Fruit fly (Drosophila melanogaster) whole organism, embryonic: Measurements from ENCODE around the gene Sfp35C.

Experiments
- Ada2b ChIP-seq: fragments of 200-800 bp; sonication (Bioruptor generic); IDR thresholded peaks from 2 replicates; pipeline ENCODE4 v1.3.6; 2022; ENCODE audit warnings: missing biosample characterization, missing genetic modification characterization
- Bgb ChIP-seq: fragments of 200-800 bp; sonication (Bioruptor generic); IDR thresholded peaks from 2 replicates; pipeline ENCODE4 v1.3.6; 2022; ENCODE audit warnings: missing biosample characterization, missing genetic modification characterization; ENCODE audit not compliant: partially characterized antibody
- CG11398 ChIP-seq: fragments of 200-800 bp; sonication (Bioruptor generic); optimal IDR thresholded peaks from 2 replicates; lab custom pipeline; 2016; ENCODE audit warnings: missing biosample characterization, missing genetic modification characterization
- CG14965 ChIP-seq: fragments of 200-800 bp; sonication (Bioruptor generic); optimal IDR thresholded peaks from 2 replicates; lab custom pipeline; 2016; ENCODE audit warnings: missing biosample characterization, missing genetic modification characterization, borderline replicate concordance
- CG16815 ChIP-seq: fragments of 200-800 bp; sonication (Bioruptor generic); optimal IDR thresholded peaks from 3 replicates; lab custom pipeline; 2017; ENCODE audit warnings: missing biosample characterization, mild to moderate bottlenecking, missing genetic modification characterization
- CG2120 ChIP-seq: fragments of 200-800 bp; sonication (Bioruptor generic); optimal IDR thresholded peaks from 3 replicates; lab custom pipeline; 2016; ENCODE audit warnings: missing biosample characterization, missing genetic modification characterization
- CG33557 ChIP-seq: fragments of 200-800 bp; sonication (Bioruptor generic); optimal IDR thresholded peaks from 2 replicates; lab custom pipeline; 2019; ENCODE audit warnings: missing biosample characterization, mild to moderate bottlenecking, missing genetic modification characterization, moderate library complexity
- CG6272 ChIP-seq: fragments of 200-800 bp; sonication (Bioruptor generic); IDR thresholded peaks from 2 replicates; pipeline ENCODE4 v1.3.6; 2022; ENCODE audit warnings: missing biosample characterization, missing genetic modification characterization
- CG8290 ChIP-seq, 3 experiments: fragments of 200-800 bp; sonication (Bioruptor generic); optimal IDR thresholded peaks; 2 replicates each; lab custom pipeline; 2016 to 2019; ENCODE audit warnings: missing biosample characterization in 3 of 3, missing genetic modification characterization in 3 of 3, mild to moderate bottlenecking in 2 of 3, moderate library complexity in 1 of 3
- CG8359 ChIP-seq: fragments of 200-800 bp; sonication (Bioruptor generic); optimal IDR thresholded peaks from 2 replicates; lab custom pipeline; 2017; ENCODE audit warnings: missing biosample characterization, mild to moderate bottlenecking, missing genetic modification characterization, borderline replicate concordance
- CG9609 ChIP-seq: fragments of 200-800 bp; sonication (Bioruptor generic); optimal IDR thresholded peaks from 3 replicates; lab custom pipeline; 2016; ENCODE audit warnings: missing biosample characterization, missing genetic modification characterization
- CTCF ChIP-seq: fragments of 200-800 bp; sonication (Bioruptor generic); optimal IDR thresholded peaks from 2 replicates; lab custom pipeline; 2017; ENCODE audit warnings: missing biosample characterization, mild to moderate bottlenecking, missing genetic modification characterization, moderate library complexity
- Dll ChIP-seq: fragments of 200-800 bp; sonication (Bioruptor generic); IDR thresholded peaks from 4 replicates; pipeline ENCODE4 v1.3.6; 2022; ENCODE audit warnings: missing biosample characterization, missing genetic modification characterization; ENCODE audit not compliant: partially characterized antibody
- Doc2 ChIP-seq: fragments of 200-800 bp; sonication (Bioruptor generic); IDR thresholded peaks from 2 replicates; pipeline ENCODE4 v1.3.6; 2022; ENCODE audit warnings: missing biosample characterization, missing genetic modification characterization
- Doc3 ChIP-seq: fragments of 200-800 bp; sonication (Bioruptor generic); IDR thresholded peaks from 3 replicates; pipeline ENCODE4 v1.3.6; 2022; ENCODE audit warnings: missing biosample characterization, missing genetic modification characterization; ENCODE audit not compliant: partially characterized antibody
- Ets65A ChIP-seq: fragments of 200-800 bp; sonication (Bioruptor generic); peaks from one replicate; lab custom pipeline; 2016; ENCODE audit warnings: missing biosample characterization, missing genetic modification characterization
- Ets97D ChIP-seq: fragments of 200-800 bp; sonication (Bioruptor generic); optimal IDR thresholded peaks from 3 replicates; lab custom pipeline; 2016; ENCODE audit warnings: missing biosample characterization, missing genetic modification characterization
- HLHmδ ChIP-seq: fragments of 200-800 bp; sonication (Bioruptor generic); optimal IDR thresholded peaks from 2 replicates; lab custom pipeline; 2018; ENCODE audit warnings: missing biosample characterization, mild to moderate bottlenecking, missing genetic modification characterization, moderate library complexity
- MESR4 ChIP-seq: fragments of 200-800 bp; sonication (Bioruptor generic); optimal IDR thresholded peaks from 2 replicates; lab custom pipeline; 2018; ENCODE audit warnings: missing biosample characterization, mild to moderate bottlenecking, missing genetic modification characterization, moderate library complexity
- MTF-1 ChIP-seq: fragments of 200-800 bp; sonication (Bioruptor generic); optimal IDR thresholded peaks from 2 replicates; lab custom pipeline; 2018; ENCODE audit warnings: missing biosample characterization, mild to moderate bottlenecking, missing genetic modification characterization, borderline replicate concordance
- Med ChIP-seq: fragments of 200-800 bp; sonication (Bioruptor generic); peaks from one replicate; lab custom pipeline; 2016; ENCODE audit warnings: missing biosample characterization, missing genetic modification characterization, mild to moderate bottlenecking, inconsistent platforms, moderate library complexity
- Scr ChIP-seq: fragments of 200-800 bp; sonication (Bioruptor generic); IDR thresholded peaks from 2 replicates; pipeline ENCODE4 v1.3.6; 2022; ENCODE audit warnings: missing biosample characterization, missing genetic modification characterization; ENCODE audit not compliant: partially characterized antibody
- amos ChIP-seq: fragments of 200-800 bp; sonication (Bioruptor generic); IDR thresholded peaks from 2 replicates; pipeline ENCODE4 v1.3.6; 2022; ENCODE audit warnings: missing biosample characterization, missing genetic modification characterization; ENCODE audit not compliant: partially characterized antibody
- ara ChIP-seq: fragments of 200-800 bp; sonication (Bioruptor generic); IDR thresholded peaks from 2 replicates; pipeline ENCODE4 v1.3.6; 2022; ENCODE audit warnings: missing biosample characterization, missing genetic modification characterization
- ase ChIP-seq: fragments of 200-800 bp; sonication (Bioruptor generic); IDR thresholded peaks from 3 replicates; pipeline ENCODE4 v1.3.6; 2022; ENCODE audit warnings: missing biosample characterization, missing genetic modification characterization
- bcd ChIP-seq: fragments of 200-800 bp; sonication (Bioruptor generic); optimal IDR thresholded peaks from 2 replicates; lab custom pipeline; 2017; ENCODE audit warnings: missing biosample characterization, mild to moderate bottlenecking, missing genetic modification characterization
- cas ChIP-seq: fragments of 200-800 bp; sonication (Bioruptor generic); IDR thresholded peaks from 2 replicates; pipeline ENCODE4 v1.3.6; 2022; ENCODE audit warnings: missing biosample characterization, missing genetic modification characterization
- chinmo ChIP-seq: fragments of 200-800 bp; sonication (Bioruptor generic); IDR thresholded peaks from 4 replicates; pipeline ENCODE4 v1.3.6; 2022; ENCODE audit warnings: missing biosample characterization, missing genetic modification characterization; ENCODE audit not compliant: partially characterized antibody
- ci ChIP-seq: fragments of 200-800 bp; sonication (Bioruptor generic); IDR thresholded peaks from 3 replicates; pipeline ENCODE4 v1.3.6; 2022; ENCODE audit warnings: missing biosample characterization, missing genetic modification characterization
- dmrt11E ChIP-seq: fragments of 200-800 bp; sonication (Bioruptor generic); optimal IDR thresholded peaks from 3 replicates; lab custom pipeline; 2018; ENCODE audit warnings: missing biosample characterization, mild to moderate bottlenecking, missing genetic modification characterization, moderate library complexity
- inv ChIP-seq: fragments of 200-800 bp; sonication (Bioruptor generic); IDR thresholded peaks from 2 replicates; pipeline ENCODE4 v1.3.6; 2022; ENCODE audit warnings: missing biosample characterization, missing genetic modification characterization; ENCODE audit not compliant: partially characterized antibody
- ken ChIP-seq: fragments of 200-800 bp; sonication (Bioruptor generic); IDR thresholded peaks from 3 replicates; pipeline ENCODE4 v1.3.6; 2022; ENCODE audit warnings: missing biosample characterization, missing genetic modification characterization
- mirr ChIP-seq: fragments of 200-800 bp; sonication (Bioruptor generic); optimal IDR thresholded peaks from 3 replicates; lab custom pipeline; 2018; ENCODE audit warnings: missing biosample characterization, mild to moderate bottlenecking, missing genetic modification characterization
- mld ChIP-seq: fragments of 200-800 bp; sonication (Bioruptor generic); IDR thresholded peaks from 3 replicates; pipeline ENCODE4 v1.3.6; 2022; ENCODE audit warnings: missing biosample characterization, missing genetic modification characterization; ENCODE audit not compliant: partially characterized antibody
- onecut ChIP-seq: fragments of 200-800 bp; sonication (Bioruptor generic); IDR thresholded peaks from 2 replicates; pipeline ENCODE4 v1.3.6; 2022; ENCODE audit warnings: missing biosample characterization, missing genetic modification characterization
- p53 ChIP-seq: fragments of 200-800 bp; sonication (Bioruptor generic); optimal IDR thresholded peaks from 2 replicates; lab custom pipeline; 2016; ENCODE audit warnings: missing biosample characterization, missing genetic modification characterization
- pb ChIP-seq: fragments of 200-800 bp; sonication (Bioruptor generic); optimal IDR thresholded peaks from 3 replicates; lab custom pipeline; 2016; ENCODE audit warnings: missing biosample characterization, missing genetic modification characterization
- peb ChIP-seq: fragments of 200-800 bp; sonication (Bioruptor generic); IDR thresholded peaks from 2 replicates; pipeline ENCODE4 v1.3.6; 2022; ENCODE audit warnings: missing biosample characterization, missing genetic modification characterization
- psq ChIP-seq: fragments of 200-800 bp; sonication (Bioruptor generic); optimal IDR thresholded peaks from 2 replicates; lab custom pipeline; 2017; ENCODE audit warnings: missing biosample characterization, missing genetic modification characterization
- ranshi ChIP-seq: fragments of 200-800 bp; sonication (Bioruptor generic); IDR thresholded peaks from 2 replicates; pipeline ENCODE4 v1.3.6; 2022; ENCODE audit warnings: missing biosample characterization, missing genetic modification characterization
- sens ChIP-seq: fragments of 200-800 bp; sonication (Bioruptor generic); peaks from one replicate; lab custom pipeline; 2016; ENCODE audit warnings: missing biosample characterization, missing genetic modification characterization
- shn ChIP-seq: fragments of 200-800 bp; sonication (Bioruptor generic); optimal IDR thresholded peaks from 3 replicates; lab custom pipeline; 2016; ENCODE audit warnings: missing biosample characterization, missing genetic modification characterization
- sqz ChIP-seq: fragments of 200-800 bp; sonication (Bioruptor generic); optimal IDR thresholded peaks from 3 replicates; lab custom pipeline; 2018; ENCODE audit warnings: missing biosample characterization, mild to moderate bottlenecking, missing genetic modification characterization
- trem ChIP-seq: fragments of 200-800 bp; optimal IDR thresholded peaks from 3 replicates; lab custom pipeline; 2019; ENCODE audit warnings: missing biosample characterization, mild to moderate bottlenecking, missing genetic modification characterization, moderate library complexity
- ttk ChIP-seq: fragments of 200-800 bp; sonication (Bioruptor generic); IDR thresholded peaks from 2 replicates; pipeline ENCODE4 v2.1.2; 2022; ENCODE audit warnings: missing biosample characterization, missing genetic modification characterization
- wdn ChIP-seq: fragments of 200-800 bp; sonication (Bioruptor generic); IDR thresholded peaks from 2 replicates; pipeline ENCODE4 v1.3.6; 2022; ENCODE audit warnings: missing biosample characterization, missing genetic modification characterization
- zen2 ChIP-seq: fragments of 200-800 bp; sonication (Bioruptor generic); IDR thresholded peaks from 3 replicates; pipeline ENCODE4 v1.3.6; 2022; ENCODE audit warnings: missing biosample characterization, missing genetic modification characterization; ENCODE audit not compliant: partially characterized antibody

The Sfp35C gene

dm6 chr2L:15249006-15249513, 47.2 kb upstream of the Sfp35C start:
- TF ChIP-seq ken (GFP tag; lab: Robert Waterston, UW) (no peak), ranshi (0 out of 2 replicates have a peak, but pooled peaks have one; percentile 0), ci (GFP tag; lab: Robert Waterston, UW) (no peak; the same call in 2 of the 3 replicates), CG9609 (GFP tag; lab: Kevin White, UChicago) (no peak), CG14965 (GFP tag; lab: Kevin White, UChicago) (peak; percentile 14), Scr (peak; percentile 5; the same call in 1 of the 2 replicates), wdn (GFP tag; lab: Robert Waterston, UW) (no peak), sqz (GFP tag; lab: Kevin White, UChicago) (no peak), ara (peak; percentile 12; the same call in 1 of the 2 replicates), onecut (no peak), HLHmδ (GFP tag; lab: Kevin White, UChicago) (peak; percentile 19), cas (GFP tag; lab: Robert Waterston, UW) (no peak), ttk (GFP tag; lab: Robert Waterston, UW) (0 out of 2 replicates have a peak, but pooled peaks have one; percentile 3), chinmo (GFP tag; lab: Robert Waterston, UW) (0 out of 4 replicates have a peak, but pooled peaks have one; percentile 36), Bgb (GFP tag; lab: Robert Waterston, UW) (no peak), CG11398 (GFP tag; lab: Kevin White, UChicago) (no peak), sens (GFP tag; lab: Kevin White, UChicago) (peak; percentile 73), mld (GFP tag; lab: Robert Waterston, UW) (no peak), Ets65A (GFP tag; lab: Kevin White, UChicago) (peak; percentile 79), trem (tag; lab: Kevin White, UChicago) (no peak), zen2 (peak; percentile 3; the same call in 1 of the 3 replicates), pb (GFP tag; lab: Kevin White, UChicago) (peak; percentile 39), p53 (GFP tag; lab: Kevin White, UChicago) (no peak), Ets97D (GFP tag; lab: Kevin White, UChicago) (peak; percentile 55), psq (GFP tag; lab: Kevin White, UChicago) (no peak), CG33557 (GFP tag; lab: Kevin White, UChicago) (no peak), amos (GFP tag; lab: Robert Waterston, UW) (no peak), bcd (GFP tag; lab: Kevin White, UChicago) (no peak), peb (GFP tag; lab: Robert Waterston, UW) (no peak), MTF-1 (GFP tag; lab: Kevin White, UChicago) (peak; percentile 29), dmrt11E (tag; lab: Kevin White, UChicago) (no peak), inv (GFP tag; lab: Robert Waterston, UW) (peak; percentile 2; the same call in 1 of the 2 replicates), Doc2 (no peak), shn (no peak), CG8359 (GFP tag; lab: Kevin White, UChicago) (peak; percentile 8), ase (GFP tag; lab: Robert Waterston, UW) (no peak), CTCF (GFP tag; lab: Kevin White, UChicago) (no peak), CG2120 (no peak), CG8290 (GFP tag; optimal IDR thresholded peaks at IDR 0.05; lab: Kevin White, UChicago) (no peak), CG8290 (tag; optimal IDR thresholded peaks at IDR 0.05; lab: Kevin White, UChicago) (no peak), Ada2b (GFP tag; lab: Robert Waterston, UW) (no peak), Dll (peak; percentile 22; the same call in 1 of the 4 replicates), Doc3 (GFP tag; lab: Robert Waterston, UW) (no peak; the same call in 2 of the 3 replicates), mirr (no peak), Med (GFP tag; lab: Kevin White, UChicago) (peak; percentile 79), MESR4 (GFP tag; lab: Kevin White, UChicago) (peak; percentile 25), CG16815 (GFP tag; lab: Kevin White, UChicago) (no peak), CG6272 (GFP tag; lab: Robert Waterston, UW) (0 out of 2 replicates have a peak, but pooled peaks have one; percentile 1)
